Fruit fly (Drosophila melanogaster): Measurements from ENCODE around the gene eIF5.

dm6 chrX:15992527-15992897 lies 738 bp upstream of the eIF5 start:
- TF ChIP-seq Ets98B (GFP tag; IDR thresholded peaks at IDR 0.05): no peak
- TF ChIP-seq CG14655 (GFP tag; optimal IDR thresholded peaks at IDR 0.05): no peak
- TF ChIP-seq CG32121 (GFP tag; IDR thresholded peaks at IDR 0.05): no peak
- TF ChIP-seq CG12605 (GFP tag; IDR thresholded peaks at IDR 0.05): no peak
- TF ChIP-seq CG8301 (tag; optimal IDR thresholded peaks at IDR 0.05): no peak
- no peak for TF ChIP-seq CG13204 (GFP tag; optimal IDR thresholded peaks at IDR 0.05)
